Worm (Caenorhabditis elegans) whole organism, young adult: ENCODE measurements around the gene fbxa-81.

Source experiments
- ama-1 ChIP-seq, 3 experiments: fragments of 150-350 bp in 1 of 3; sonication (generic microtip) in 2 of 3; optimal IDR thresholded peaks; 2 replicates each; lab custom pipeline; 2014 to 2018; ENCODE audit warnings: missing biosample characterization in 2 of 3, missing genetic modification characterization in 2 of 3, missing genetic modification reagents in 2 of 3
- aptf-2 ChIP-seq: fragments of 200-800 bp; sonication (Bioruptor generic); conservative IDR thresholded peaks from 2 replicates; pipeline ENCODE4 v1.3.6; 2022; ENCODE audit warnings: missing genetic modification reagents, missing genetic modification characterization, missing compliant biosample characterization
- efl-1 ChIP-seq: fragments of 150-350 bp; optimal IDR thresholded peaks from 2 replicates; lab custom pipeline; 2014; ENCODE audit warnings: missing biosample characterization, missing genetic modification reagents, missing genetic modification characterization
- madf-6 ChIP-seq: fragments of 200-800 bp; sonication (Bioruptor generic); IDR thresholded peaks from 2 replicates; pipeline ENCODE4 v1.3.6; 2022; ENCODE audit warnings: missing genetic modification reagents, missing genetic modification characterization, missing compliant biosample characterization
- mcd-1 ChIP-seq: fragments of 200-800 bp; sonication (Bioruptor generic); IDR thresholded peaks from 2 replicates; pipeline ENCODE4 v1.3.6; 2022; ENCODE audit warnings: missing genetic modification reagents, missing genetic modification characterization, missing compliant biosample characterization
- nfya-2 ChIP-seq: fragments of 200-800 bp; sonication (Bioruptor generic); IDR thresholded peaks from 2 replicates; pipeline ENCODE4 v1.3.6; 2022; ENCODE audit warnings: missing genetic modification reagents, missing genetic modification characterization, missing compliant biosample characterization
- unc-130 ChIP-seq: sonication (generic microtip); optimal IDR thresholded peaks from 2 replicates; lab custom pipeline; 2016; ENCODE audit warnings: missing genetic modification reagents, missing genetic modification characterization, missing compliant biosample characterization
- ztf-22 ChIP-seq: fragments of 200-800 bp; sonication (Bioruptor generic); optimal IDR thresholded peaks from 2 replicates; lab custom pipeline; 2018; ENCODE audit warnings: mild to moderate bottlenecking, missing genetic modification characterization, moderate library complexity, missing compliant biosample characterization

DNA sequence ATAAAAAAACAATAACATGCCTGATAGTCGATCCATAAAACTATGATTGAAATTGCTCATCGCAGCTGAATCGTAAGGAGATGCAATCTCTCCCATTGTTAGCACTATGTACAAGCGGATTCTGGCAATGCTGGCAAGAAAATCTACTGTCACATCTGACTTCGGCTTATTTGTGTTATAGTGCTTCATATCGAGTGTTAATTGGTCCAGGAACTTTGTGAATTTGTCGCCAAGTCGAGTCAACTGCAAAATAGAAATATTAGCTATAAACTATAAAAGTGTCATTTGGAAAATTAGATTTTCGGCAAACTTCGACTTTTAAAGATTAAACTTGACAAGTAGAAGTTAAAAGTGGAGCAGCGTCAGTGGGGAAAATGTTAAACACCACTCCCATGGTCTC is 42.4 kb upstream of the fbxa-81 start:
- TF ChIP-seq madf-6 (GFP tag; lab: Robert Waterston, UW): no peak
- no peak for TF ChIP-seq aptf-2
- TF ChIP-seq efl-1 (GFP tag; lab: Kevin White, UChicago): no peak
- no peak for TF ChIP-seq mcd-1 (GFP tag; lab: Robert Waterston, UW)
- no peak for TF ChIP-seq unc-130 (GFP tag; lab: Kevin White, UChicago)
- no peak for TF ChIP-seq nfya-2 (GFP tag; lab: Robert Waterston, UW)
- TF ChIP-seq ztf-22 (GFP tag; lab: Kevin White, UChicago): no peak
- TF ChIP-seq ama-1 (optimal IDR thresholded peaks at IDR 0.05; lab: Kevin White, UChicago): no peak
- TF ChIP-seq ama-1 (GFP tag; optimal IDR thresholded peaks at IDR 0.05; lab: Kevin White, UChicago): no peak
